Fruit fly (Drosophila melanogaster): ENCODE data around the gene endos.

- TF ChIP-seq Hr38 (GFP tag; optimal IDR thresholded peaks at IDR 0.05) (no peak), CG1621 (tag; optimal IDR thresholded peaks at IDR 0.05) (no peak), CG11294 (GFP tag; IDR thresholded peaks at IDR 0.05) (peak; percentile 18; the same call in 1 of the 2 replicates), CG32006 (GFP tag; optimal IDR thresholded peaks at IDR 0.05) (no peak), CG3919 (GFP tag; optimal IDR thresholded peaks at IDR 0.05) (no peak), CG15336 (GFP tag; IDR thresholded peaks at IDR 0.05) (0 out of 2 replicates have a peak, but pooled peaks have one; percentile 17), CG10669 (GFP tag; optimal IDR thresholded peaks at IDR 0.05) (no peak), Eip93F (GFP tag; optimal IDR thresholded peaks at IDR 0.05) (no peak), OdsH (GFP tag; optimal IDR thresholded peaks at IDR 0.05) (no peak), salr (GFP tag; optimal IDR thresholded peaks at IDR 0.05) (no peak), CG4318 (GFP tag; optimal IDR thresholded peaks at IDR 0.05) (no peak)
These were observed 6.4 kb upstream of the endos start for dm6 chr3L:14037655-14038644.

Measured in whole organism, prepupa.